Worm (Caenorhabditis elegans): ENCODE data around the gene ZK1307.9.
A peak's percentile ranks its signal among the peaks of the same experiment; 100 is the strongest.

ZK1307.9 gene

DNA sequence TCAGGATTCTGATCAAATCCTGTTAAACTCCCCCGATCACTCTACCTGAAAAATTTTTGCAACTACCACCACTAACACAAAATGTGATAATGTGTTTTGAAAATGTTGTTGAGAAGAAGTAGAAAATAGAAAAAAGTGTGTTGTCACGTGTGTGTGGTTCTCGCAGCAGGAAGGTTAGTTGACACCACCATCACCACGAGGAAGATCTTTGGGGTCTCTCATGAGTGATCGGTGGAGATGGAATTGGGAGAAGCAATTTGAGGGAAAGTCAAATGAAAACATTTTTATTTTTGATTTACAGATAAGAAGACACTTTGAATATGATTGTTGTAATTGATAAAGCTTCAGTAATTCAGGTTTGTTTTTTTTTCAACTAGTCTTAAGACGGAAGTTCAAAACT lies 47.6 kb upstream of the ZK1307.9 start (continued):
- TF ChIP-seq lin-14 (GFP tag; optimal IDR thresholded peaks at IDR 0.05) (peak; percentile 83), xbp-1 (tag; optimal IDR thresholded peaks at IDR 0.05) (peak; percentile 21), vab-15 (tag; optimal IDR thresholded peaks at IDR 0.05) (peak; percentile 72), egl-27 (tag; optimal IDR thresholded peaks at IDR 0.05) (no peak), lir-3 (tag; optimal IDR thresholded peaks at IDR 0.05; ENCODE audit: poor library complexity) (peak; percentile 57), nhr-84 (tag; optimal IDR thresholded peaks at IDR 0.05) (no peak), ama-1 (optimal IDR thresholded peaks at IDR 0.05) (peak; percentile 68), nhr-47 (tag; optimal IDR thresholded peaks at IDR 0.05) (peak; percentile 11), mdl-1 (tag; optimal IDR thresholded peaks at IDR 0.05) (peak in 1 of 2 experiments; percentile 92), tbx-2 (tag; optimal IDR thresholded peaks at IDR 0.05) (peak; percentile 49), snpc-4 (tag; optimal IDR thresholded peaks at IDR 0.05) (no peak), tlp-1 (tag; optimal IDR thresholded peaks at IDR 0.05) (no peak), snu-23 (GFP tag; optimal IDR thresholded peaks at IDR 0.05) (peak; percentile 84), hpl-2 (GFP tag; optimal IDR thresholded peaks at IDR 0.05) (no peak)

ce11 chrII:9602566-9602965 lies 46.7 kb upstream of the ZK1307.9 start:
- TF ChIP-seq snu-23 (GFP tag; optimal IDR thresholded peaks at IDR 0.05) (peak; percentile 25), vab-15 (tag; optimal IDR thresholded peaks at IDR 0.05) (no peak), nhr-20 (tag; optimal IDR thresholded peaks at IDR 0.05) (peak; percentile 55), nhr-71 (tag; optimal IDR thresholded peaks at IDR 0.05) (peak; percentile 45), elt-2 (tag; optimal IDR thresholded peaks at IDR 0.05) (no peak), nhr-85 (tag) (peak; percentile 70), nhr-90 (tag; optimal IDR thresholded peaks at IDR 0.05; ENCODE audit: poor library complexity) (no peak), unc-62 (GFP tag; optimal IDR thresholded peaks at IDR 0.05) (no peak), C04F5.9 (tag; optimal IDR thresholded peaks at IDR 0.05) (no peak), efl-1 (optimal IDR thresholded peaks at IDR 0.05) (no peak), efl-1 (GFP tag; optimal IDR thresholded peaks at IDR 0.05 in 1 of 2) (peak in 1 of 2 experiments; percentile 50), tlp-1 (tag; optimal IDR thresholded peaks at IDR 0.05) (no peak), C16A3.4 (tag; optimal IDR thresholded peaks at IDR 0.05) (no peak), nhr-19 (GFP tag; conservative IDR thresholded peaks at IDR 0.05) (peak; percentile 56), fkh-10 (GFP tag; optimal IDR thresholded peaks at IDR 0.05) (no peak), alr-1 (tag; optimal IDR thresholded peaks at IDR 0.05; ENCODE audit: borderline replicate concordance) (no peak), sptf-1 (tag; optimal IDR thresholded peaks at IDR 0.05) (no peak), blmp-1 (tag; optimal IDR thresholded peaks at IDR 0.05) (peak; percentile 76), unc-130 (tag; optimal IDR thresholded peaks at IDR 0.05) (no peak), lin-14 (GFP tag; optimal IDR thresholded peaks at IDR 0.05) (peak; percentile 5)

DNA sequence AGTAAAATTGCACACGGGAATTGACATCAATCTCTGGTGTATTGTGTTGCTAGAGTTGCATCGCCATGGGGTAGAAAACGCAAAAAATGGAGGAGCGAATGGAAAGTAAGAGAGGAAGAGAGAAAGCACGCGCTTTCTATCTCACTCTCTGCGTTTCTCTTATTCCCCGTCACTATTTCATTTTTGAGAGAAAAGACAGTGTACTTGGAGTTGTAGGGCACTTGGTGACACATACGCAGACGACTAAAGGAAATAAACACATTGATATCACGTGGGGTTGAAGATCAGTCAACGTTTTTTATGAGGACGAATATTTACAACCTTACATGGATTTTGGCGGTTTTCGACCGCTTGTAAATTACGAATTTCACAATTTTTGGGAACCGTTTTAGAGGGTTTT lies 45.9 kb upstream of the ZK1307.9 start:
- TF ChIP-seq nhr-90 (tag; optimal IDR thresholded peaks at IDR 0.05; ENCODE audit: poor library complexity) (peak; percentile 95), lin-14 (GFP tag; optimal IDR thresholded peaks at IDR 0.05) (peak; percentile 99), dsc-1 (tag; optimal IDR thresholded peaks at IDR 0.05) (peak; percentile 74), unc-86 (tag; optimal IDR thresholded peaks at IDR 0.05) (peak; percentile 76), skn-1 (tag; optimal IDR thresholded peaks at IDR 0.05) (peak; percentile 94), vab-15 (tag; optimal IDR thresholded peaks at IDR 0.05) (peak; percentile 40), elt-3 (tag; optimal IDR thresholded peaks at IDR 0.05) (peak in 5 of 6 experiments; percentile 40 to 99 (median 95)), aha-1 (tag; optimal IDR thresholded peaks at IDR 0.05) (no peak), ceh-8 (GFP tag; optimal IDR thresholded peaks at IDR 0.05) (peak; percentile 41), fkh-4 (tag; optimal IDR thresholded peaks at IDR 0.05; ENCODE audit: borderline replicate concordance) (no peak), nhr-71 (tag; optimal IDR thresholded peaks at IDR 0.05) (peak; percentile 99), ceh-90 (tag; optimal IDR thresholded peaks at IDR 0.05) (no peak), nhr-77 (tag; optimal IDR thresholded peaks at IDR 0.05) (peak; percentile 88), jun-1 (tag; optimal IDR thresholded peaks at IDR 0.05) (peak; percentile 95), zag-1 (tag; optimal IDR thresholded peaks at IDR 0.05) (peak; percentile 69), isw-1 (GFP tag; IDR thresholded peaks at IDR 0.05) (peak; percentile 79), hlh-4 (tag; optimal IDR thresholded peaks at IDR 0.05) (no peak), unc-98 (GFP tag; IDR thresholded peaks at IDR 0.05) (0 out of 2 replicates have a peak, but pooled peaks have one; percentile 43), snpc-4 (tag; optimal IDR thresholded peaks at IDR 0.05) (peak; percentile 74), aly-2 (tag; optimal IDR thresholded peaks at IDR 0.05) (no peak), hpl-2 (GFP tag; optimal IDR thresholded peaks at IDR 0.05) (peak; percentile 71), nhr-237 (tag; optimal IDR thresholded peaks at IDR 0.05) (peak; percentile 84), sup-37 (GFP tag; optimal IDR thresholded peaks at IDR 0.05) (peak; percentile 66), ets-5 (GFP tag; IDR thresholded peaks at IDR 0.05) (no peak), nhr-76 (tag; optimal IDR thresholded peaks at IDR 0.05) (no peak), mep-1 (tag; optimal IDR thresholded peaks at IDR 0.05) (peak; percentile 98), ceh-82 (tag; optimal IDR thresholded peaks at IDR 0.05) (peak; percentile 68 to 91 (median 88))

Measured in whole organism, L1 larva.